Fruit fly (Drosophila melanogaster) whole organism, embryonic: Measurements from ENCODE around the gene CG4586.

Source experiments
- Awh ChIP-seq: fragments of 200-800 bp; sonication (Bioruptor generic); IDR thresholded peaks from 2 replicates; pipeline ENCODE4, ENCODE4 v1.3.6; 2022; ENCODE audit warnings: missing biosample characterization, missing genetic modification characterization
- CG11560 ChIP-seq: fragments of 200-800 bp; sonication (Bioruptor generic); IDR thresholded peaks from 3 replicates; pipeline ENCODE4 v1.3.6; 2022; ENCODE audit warnings: missing biosample characterization, missing genetic modification characterization
- CG12071 ChIP-seq: fragments of 200-800 bp; sonication (Bioruptor generic); optimal IDR thresholded peaks from 3 replicates; lab custom pipeline; 2018; ENCODE audit warnings: missing biosample characterization, mild to moderate bottlenecking, missing genetic modification characterization
- CG12155 ChIP-seq: fragments of 200-800 bp; sonication (Bioruptor generic); optimal IDR thresholded peaks from 3 replicates; lab custom pipeline; 2016; ENCODE audit warnings: missing biosample characterization, missing genetic modification characterization
- CG12219 ChIP-seq: fragments of 200-800 bp; sonication (Bioruptor generic); optimal IDR thresholded peaks from 3 replicates; lab custom pipeline; 2018; ENCODE audit warnings: missing biosample characterization, mild to moderate bottlenecking, missing genetic modification characterization
- CG15479 ChIP-seq: fragments of 200-800 bp; sonication (Bioruptor generic); optimal IDR thresholded peaks from 3 replicates; lab custom pipeline; 2019; ENCODE audit warnings: missing biosample characterization, mild to moderate bottlenecking, missing genetic modification characterization, moderate library complexity
- CG15696 ChIP-seq: fragments of 200-800 bp; sonication (Bioruptor generic); optimal IDR thresholded peaks from 2 replicates; lab custom pipeline; 2019; ENCODE audit warnings: missing biosample characterization, mild to moderate bottlenecking, missing genetic modification characterization, moderate library complexity
- CG1832 ChIP-seq: fragments of 200-800 bp; sonication (Bioruptor generic); optimal IDR thresholded peaks from 2 replicates; lab custom pipeline; 2017; ENCODE audit warnings: missing biosample characterization, mild to moderate bottlenecking, missing genetic modification characterization, inconsistent platforms
- CG2199 ChIP-seq: fragments of 200-800 bp; sonication (Bioruptor generic); IDR thresholded peaks from 3 replicates; pipeline ENCODE4 v1.3.6; 2022; ENCODE audit warnings: missing biosample characterization, missing genetic modification characterization
- CG31441 ChIP-seq: fragments of 200-800 bp; sonication (Bioruptor generic); IDR thresholded peaks from 2 replicates; pipeline ENCODE4 v1.3.6; 2022; ENCODE audit warnings: missing biosample characterization, missing genetic modification characterization
- CG32532 ChIP-seq: fragments of 200-800 bp; sonication (Bioruptor generic); IDR thresholded peaks from 2 replicates; pipeline ENCODE4 v1.3.6; 2022; ENCODE audit warnings: missing biosample characterization, missing genetic modification characterization
- CG33213 ChIP-seq: fragments of 200-800 bp; sonication (Bioruptor generic); optimal IDR thresholded peaks from 3 replicates; lab custom pipeline; 2016; ENCODE audit warnings: missing biosample characterization, missing genetic modification characterization
- CG3407 ChIP-seq: fragments of 200-800 bp; sonication (Bioruptor generic); optimal IDR thresholded peaks from 2 replicates; lab custom pipeline; 2018; ENCODE audit warnings: missing biosample characterization, mild to moderate bottlenecking, missing genetic modification characterization
- CG6765 ChIP-seq: fragments of 200-800 bp; sonication (Bioruptor generic); optimal IDR thresholded peaks from 3 replicates; lab custom pipeline; 2017; ENCODE audit warnings: missing biosample characterization, mild to moderate bottlenecking, missing genetic modification characterization
- CG7963 ChIP-seq: fragments of 200-800 bp; sonication (Bioruptor generic); IDR thresholded peaks from 3 replicates; pipeline ENCODE4 v1.3.6; 2022; ENCODE audit warnings: missing biosample characterization, missing genetic modification characterization; ENCODE audit not compliant: partially characterized antibody
- CG8290 ChIP-seq, 3 experiments: fragments of 200-800 bp; sonication (Bioruptor generic); optimal IDR thresholded peaks; 2 replicates each; lab custom pipeline; 2016 to 2019; ENCODE audit warnings: missing biosample characterization in 3 of 3, missing genetic modification characterization in 3 of 3, mild to moderate bottlenecking in 2 of 3, moderate library complexity in 1 of 3
- CG9437 ChIP-seq: fragments of 200-800 bp; sonication (Bioruptor generic); optimal IDR thresholded peaks from 2 replicates; lab custom pipeline; 2018; ENCODE audit warnings: missing biosample characterization, mild to moderate bottlenecking, missing genetic modification characterization
- Dll ChIP-seq: fragments of 200-800 bp; sonication (Bioruptor generic); IDR thresholded peaks from 4 replicates; pipeline ENCODE4 v1.3.6; 2022; ENCODE audit warnings: missing biosample characterization, missing genetic modification characterization; ENCODE audit not compliant: partially characterized antibody
- Doc2 ChIP-seq: fragments of 200-800 bp; sonication (Bioruptor generic); IDR thresholded peaks from 2 replicates; pipeline ENCODE4 v1.3.6; 2022; ENCODE audit warnings: missing biosample characterization, missing genetic modification characterization
- HHEX ChIP-seq: fragments of 200-800 bp; sonication (Bioruptor generic); optimal IDR thresholded peaks from 3 replicates; lab custom pipeline; 2017; ENCODE audit warnings: missing biosample characterization, mild to moderate bottlenecking, missing genetic modification characterization, missing genetic modification reagents
- HmgD ChIP-seq: fragments of 200-800 bp; sonication (Bioruptor generic); optimal IDR thresholded peaks from 3 replicates; lab custom pipeline; 2016; ENCODE audit warnings: missing biosample characterization, missing genetic modification characterization
- Hmr ChIP-seq: fragments of 200-800 bp; sonication (Bioruptor generic); optimal IDR thresholded peaks from 3 replicates; lab custom pipeline; 2017; ENCODE audit warnings: mild to moderate bottlenecking, missing biosample characterization, missing genetic modification reagents, missing genetic modification characterization
- Hr3 ChIP-seq: fragments of 200-800 bp; sonication (Bioruptor generic); optimal IDR thresholded peaks from 3 replicates; lab custom pipeline; 2016; ENCODE audit warnings: missing biosample characterization, missing genetic modification characterization
- Kr ChIP-seq: fragments of 200-800 bp; sonication (Bioruptor generic); optimal IDR thresholded peaks from 2 replicates; lab custom pipeline; 2017; ENCODE audit warnings: missing biosample characterization, mild to moderate bottlenecking, missing genetic modification characterization
- Pdp1 ChIP-seq, 2 experiments: fragments of 200-800 bp; sonication (Bioruptor generic); optimal IDR thresholded peaks; 3 replicates each; lab custom pipeline; 2016; ENCODE audit warnings: missing biosample characterization in 2 of 2, missing genetic modification characterization in 2 of 2, mild to moderate bottlenecking in 1 of 2, moderate library complexity in 1 of 2
- Ptx1 ChIP-seq: fragments of 200-800 bp; sonication (Bioruptor generic); IDR thresholded peaks from 2 replicates; pipeline ENCODE4 v1.3.6; 2022; ENCODE audit warnings: missing biosample characterization, missing genetic modification characterization
- Xbp1 ChIP-seq: fragments of 200-800 bp; sonication (Bioruptor generic); optimal IDR thresholded peaks from 3 replicates; lab custom pipeline; 2016; ENCODE audit warnings: missing biosample characterization, mild to moderate bottlenecking, missing genetic modification characterization
- Xrp1 ChIP-seq: fragments of 200-800 bp; sonication (Bioruptor generic); IDR thresholded peaks from 2 replicates; pipeline ENCODE4 v1.3.6; 2022; ENCODE audit warnings: missing biosample characterization, missing genetic modification characterization
- ara ChIP-seq: fragments of 200-800 bp; sonication (Bioruptor generic); IDR thresholded peaks from 2 replicates; pipeline ENCODE4 v1.3.6; 2022; ENCODE audit warnings: missing biosample characterization, missing genetic modification characterization
- az2 ChIP-seq: fragments of 200-800 bp; sonication (Bioruptor generic); optimal IDR thresholded peaks from 3 replicates; lab custom pipeline; 2016; ENCODE audit warnings: missing biosample characterization, missing genetic modification characterization
- bab2 ChIP-seq: fragments of 200-800 bp; sonication (Bioruptor generic); optimal IDR thresholded peaks from 2 replicates; lab custom pipeline; 2016; ENCODE audit warnings: missing biosample characterization, missing genetic modification characterization
- chm ChIP-seq: fragments of 200-800 bp; sonication (Bioruptor generic); IDR thresholded peaks from 2 replicates; pipeline ENCODE4 v1.3.6; 2022; ENCODE audit warnings: missing biosample characterization, missing genetic modification characterization
- da ChIP-seq: fragments of 200-800 bp; sonication (Bioruptor generic); optimal IDR thresholded peaks from 2 replicates; lab custom pipeline; 2016; ENCODE audit warnings: missing biosample characterization, missing genetic modification characterization
- fd64A ChIP-seq: fragments of 200-800 bp; sonication (Bioruptor generic); optimal IDR thresholded peaks from 3 replicates; lab custom pipeline; 2018; ENCODE audit warnings: missing biosample characterization, mild to moderate bottlenecking, missing genetic modification characterization
- hth ChIP-seq: fragments of >200 bp; optimal IDR thresholded peaks from 2 replicates; lab custom pipeline; 2017; ENCODE audit warnings: inconsistent platforms
- ken ChIP-seq: fragments of 200-800 bp; sonication (Bioruptor generic); IDR thresholded peaks from 3 replicates; pipeline ENCODE4 v1.3.6; 2022; ENCODE audit warnings: missing biosample characterization, missing genetic modification characterization
- kni ChIP-seq: fragments of 200-800 bp; sonication (Bioruptor generic); optimal IDR thresholded peaks from 3 replicates; lab custom pipeline; 2017; ENCODE audit warnings: mild to moderate bottlenecking, missing biosample characterization, missing genetic modification reagents, missing genetic modification characterization
- nerfin-1 ChIP-seq: fragments of 200-800 bp; sonication (Bioruptor generic); optimal IDR thresholded peaks from 3 replicates; lab custom pipeline; 2019; ENCODE audit warnings: missing biosample characterization, mild to moderate bottlenecking, missing genetic modification characterization, moderate library complexity
- otp ChIP-seq: fragments of 200-800 bp; sonication (Bioruptor generic); IDR thresholded peaks from 3 replicates; pipeline ENCODE4, ENCODE4 v1.3.6; 2022; ENCODE audit warnings: missing biosample characterization, missing genetic modification characterization
- pan ChIP-seq, 4 experiments: fragments of >200 bp in 3 of 4; fragments of 200-800 bp in 1 of 4; sonication (Bioruptor generic) in 1 of 4; optimal IDR thresholded peaks in 3 of 4; IDR thresholded peaks in 1 of 4; 2 replicates each; pipeline versions ENCODE4 v1.3.6 to Lab custom; 2017 to 2022; ENCODE audit warnings: missing biosample characterization in 2 of 4, missing genetic modification characterization in 2 of 4, mixed read lengths in 1 of 4
- sens ChIP-seq: fragments of 200-800 bp; sonication (Bioruptor generic); peaks from one replicate; lab custom pipeline; 2016; ENCODE audit warnings: missing biosample characterization, missing genetic modification characterization
- sima ChIP-seq: fragments of 200-800 bp; sonication (Bioruptor generic); optimal IDR thresholded peaks from 2 replicates; lab custom pipeline; 2016; ENCODE audit warnings: missing biosample characterization, missing genetic modification characterization
- tio ChIP-seq: fragments of 200-800 bp; sonication (Bioruptor generic); optimal IDR thresholded peaks from 2 replicates; lab custom pipeline; 2017; ENCODE audit warnings: missing biosample characterization, missing genetic modification characterization, inconsistent platforms
- tll ChIP-seq, 2 experiments: fragments of 200-800 bp in 1 of 2; fragments of >200 bp in 1 of 2; sonication (Bioruptor generic) in 1 of 2; optimal IDR thresholded peaks; 2 replicates each; lab custom pipeline; 2017 to 2019; ENCODE audit warnings: missing biosample characterization in 2 of 2, missing genetic modification characterization in 2 of 2, mild to moderate bottlenecking in 1 of 2, moderate library complexity in 1 of 2
- zen2 ChIP-seq: fragments of 200-800 bp; sonication (Bioruptor generic); IDR thresholded peaks from 3 replicates; pipeline ENCODE4 v1.3.6; 2022; ENCODE audit warnings: missing biosample characterization, missing genetic modification characterization; ENCODE audit not compliant: partially characterized antibody

Gene CG4586

DNA sequence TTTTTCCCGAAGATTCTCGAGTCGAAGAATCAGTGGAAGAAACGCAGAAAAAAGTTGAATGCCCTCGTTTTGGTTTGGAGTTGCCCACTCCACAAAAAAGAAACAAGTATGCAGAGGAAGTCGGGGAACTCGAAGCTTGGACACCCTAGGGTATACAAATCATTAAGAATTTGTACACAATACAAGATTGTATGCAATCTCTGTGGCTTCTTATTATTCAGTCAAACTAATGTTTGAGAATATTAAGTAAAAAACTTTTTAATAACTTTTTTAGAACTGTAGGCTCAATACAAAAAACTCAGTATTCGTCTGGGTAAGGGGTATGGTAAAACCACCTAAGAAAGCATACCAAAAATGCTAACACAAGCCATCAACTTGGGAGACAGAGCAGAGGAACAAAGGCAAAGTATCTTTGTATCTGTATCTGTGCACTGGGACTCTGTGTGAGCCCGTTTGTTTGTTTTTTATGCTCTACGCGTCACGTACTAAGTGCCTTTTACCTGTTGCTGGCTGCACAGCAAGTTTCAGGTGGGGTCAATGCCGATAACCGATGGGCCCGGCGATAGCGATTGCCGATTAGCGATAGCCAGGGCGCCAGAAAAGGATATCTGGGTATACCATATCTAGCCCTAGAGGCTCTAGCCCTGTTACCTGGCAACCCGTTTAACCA, 15.6 kb downstream of the CG4586 start (continued):
- TF ChIP-seq otp: peak; percentile 85
- peak; percentile 16; the same call in 1 of the 3 replicates for TF ChIP-seq CG11560 (tag; lab: Robert Waterston, UW)
- peak; percentile 80 for TF ChIP-seq bab2 (GFP tag; lab: Kevin White, UChicago)
- TF ChIP-seq HHEX: peak; percentile 40
- no peak for TF ChIP-seq CG6765 (GFP tag; lab: Kevin White, UChicago)
- no peak for TF ChIP-seq CG1832 (GFP tag; lab: Kevin White, UChicago)
- 0 out of 3 replicates have a peak, but pooled peaks have one; percentile 63 for TF ChIP-seq ken
- TF ChIP-seq Awh: peak; percentile 80
- TF ChIP-seq sima (GFP tag; lab: Kevin White, UChicago): no peak
- peak; percentile 54 for TF ChIP-seq CG8290 (GFP tag; optimal IDR thresholded peaks at IDR 0.05; lab: Kevin White, UChicago)
- peak in 1 of 2 experiments; percentile 33 for TF ChIP-seq CG8290 (tag; optimal IDR thresholded peaks at IDR 0.05; lab: Kevin White, UChicago)
- peak; percentile 54 for TF ChIP-seq fd64A (GFP tag; lab: Kevin White, UChicago)
- peak; percentile 79 for TF ChIP-seq Hr3 (GFP tag; lab: Kevin White, UChicago)
- peak; percentile 71 for TF ChIP-seq CG15696 (tag; lab: Kevin White, UChicago)
- TF ChIP-seq Ptx1 (GFP tag; lab: Robert Waterston, UW): peak; percentile 73
- no peak for TF ChIP-seq zen2
- no peak for TF ChIP-seq CG15479 (GFP tag; lab: Kevin White, UChicago)
- peak; percentile 76 for TF ChIP-seq Xbp1 (GFP tag; lab: Kevin White, UChicago)
- TF ChIP-seq CG7963 (GFP tag; lab: Robert Waterston, UW): peak; percentile 60; the same call in 1 of the 3 replicates
- TF ChIP-seq Doc2 (GFP tag; lab: Robert Waterston, UW): no peak
- peak; percentile 83 for TF ChIP-seq CG31441 (GFP tag; lab: Robert Waterston, UW)
- peak; percentile 87 for TF ChIP-seq az2 (GFP tag; lab: Kevin White, UChicago)
- TF ChIP-seq CG12219 (GFP tag; lab: Kevin White, UChicago): peak; percentile 65
- TF ChIP-seq Hmr (GFP tag; lab: Kevin White, UChicago): peak; percentile 51
- TF ChIP-seq da (GFP tag; lab: Kevin White, UChicago): peak; percentile 33
- peak; percentile 89 for TF ChIP-seq Xrp1 (GFP tag; lab: Robert Waterston, UW)
- peak in 1 of 2 experiments; percentile 15 for TF ChIP-seq pan (optimal IDR thresholded peaks at IDR 0.05; lab: Kevin White, UChicago)
- TF ChIP-seq pan (GFP tag; optimal IDR thresholded peaks at IDR 0.05 in 1 of 2, IDR thresholded peaks at IDR 0.05 in 1 of 2): peak in 1 of 2 experiments; percentile 66

DNA sequence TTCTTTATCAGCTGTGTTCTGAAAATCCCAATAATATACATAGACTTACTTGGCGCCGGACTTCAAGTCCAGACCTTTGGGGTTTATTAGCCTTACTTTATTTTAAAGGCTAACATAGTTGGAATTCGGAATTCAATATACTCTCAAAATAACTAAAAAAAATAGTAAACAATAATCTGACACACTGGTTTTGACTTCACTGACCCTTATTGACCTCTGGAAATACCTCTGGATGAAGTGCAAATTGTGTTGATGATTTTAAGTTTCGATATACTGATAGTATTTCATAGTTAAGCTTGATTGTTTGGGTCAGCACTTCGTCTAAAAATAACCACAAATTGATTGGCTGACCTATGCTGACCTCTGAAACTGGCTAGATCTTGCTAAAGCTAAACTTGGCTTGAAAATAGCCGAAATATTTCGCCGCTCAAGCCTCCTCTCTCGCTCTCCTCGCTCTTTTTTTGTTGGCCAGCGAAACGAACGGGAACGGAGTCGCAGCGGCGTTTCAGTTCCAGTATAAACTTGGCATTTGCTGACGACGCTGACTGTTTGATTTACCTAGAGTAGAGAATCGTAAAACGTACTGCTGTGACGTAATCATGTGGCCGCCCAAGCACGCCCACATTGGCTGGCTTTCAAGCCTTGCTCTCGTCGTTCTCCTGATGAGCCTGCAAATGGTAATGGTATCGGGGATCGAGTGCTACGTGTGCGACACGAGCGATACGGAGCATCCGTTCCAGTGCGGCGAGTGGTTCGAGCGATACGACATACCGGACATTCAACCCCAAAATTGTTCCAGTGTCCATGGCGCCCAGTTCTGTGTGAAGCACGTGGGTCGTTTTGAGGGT, 16.5 kb downstream of the CG4586 start, which contains the start of gene bou:
TSS of gene bou (plus strand) at position 507 of the 848 bp plus-strand sequence.
- TF ChIP-seq HmgD: peak; percentile 17
- no peak for TF ChIP-seq tio (GFP tag; lab: Kevin White, UChicago)
- no peak for TF ChIP-seq CG8290 (GFP tag; optimal IDR thresholded peaks at IDR 0.05; lab: Kevin White, UChicago)
- peak in 1 of 2 experiments; percentile 18 for TF ChIP-seq CG8290 (tag; optimal IDR thresholded peaks at IDR 0.05; lab: Kevin White, UChicago)
- TF ChIP-seq otp: no peak
- TF ChIP-seq Dll (GFP tag; lab: Robert Waterston, UW): no peak
- TF ChIP-seq CG12071 (GFP tag; lab: Kevin White, UChicago): no peak
- peak; percentile 74 for TF ChIP-seq kni (GFP tag; lab: Kevin White, UChicago)
- peak; percentile 31 for TF ChIP-seq nerfin-1 (tag; lab: Kevin White, UChicago)
- 0 out of 3 replicates have a peak, but pooled peaks have one; percentile 71 for TF ChIP-seq CG2199 (GFP tag; lab: Robert Waterston, UW)
- 0 out of 2 replicates have a peak, but pooled peaks have one; percentile 27 for TF ChIP-seq ara (GFP tag; lab: Robert Waterston, UW)
- TF ChIP-seq sens (GFP tag; lab: Kevin White, UChicago): peak; percentile 74
- peak; percentile 30 for TF ChIP-seq CG9437
- peak; percentile 30 for TF ChIP-seq CG12155 (GFP tag; lab: Kevin White, UChicago)
- peak; percentile 19; the same call in 1 of the 2 replicates for TF ChIP-seq chm (GFP tag; lab: Robert Waterston, UW)
- no peak for TF ChIP-seq hth
- no peak for TF ChIP-seq CG3407 (GFP tag; lab: Kevin White, UChicago)
- TF ChIP-seq CG32532: peak; percentile 15; the same call in 1 of the 2 replicates
- peak in 1 of 2 experiments; percentile 72 for TF ChIP-seq Pdp1 (GFP tag; optimal IDR thresholded peaks at IDR 0.05; lab: Kevin White, UChicago)
- TF ChIP-seq tll (GFP tag; optimal IDR thresholded peaks at IDR 0.05; lab: Kevin White, UChicago): peak in 1 of 2 experiments; percentile 57
- no peak for TF ChIP-seq CG33213 (GFP tag; lab: Kevin White, UChicago)
- TF ChIP-seq Kr (GFP tag; lab: Kevin White, UChicago): no peak
